Worm (Caenorhabditis elegans) whole organism, late embryonic: ENCODE results near the gene rab-6.1.
A peak's percentile ranks its signal among the peaks of the same experiment; 100 is the strongest.
"Not testable (repeated sequence)": the region's sequence is repeated elsewhere in the genome, so short reads cannot be mapped to it uniquely, and the experiment has no call there.

Experiments
- C08G9.2 ChIP-seq: sonication (generic microtip); optimal IDR thresholded peaks from 2 replicates; lab custom pipeline; 2016; ENCODE audit warnings: mild to moderate bottlenecking, missing genetic modification characterization, moderate library complexity, missing compliant biosample characterization
- C38D4.7 ChIP-seq: fragments of 200-800 bp; sonication (Bioruptor generic); optimal IDR thresholded peaks from 2 replicates; lab custom pipeline; 2018; ENCODE audit warnings: mild to moderate bottlenecking, missing genetic modification characterization, moderate library complexity, missing compliant biosample characterization
- K02D7.2 ChIP-seq: sonication (generic microtip); optimal IDR thresholded peaks from 2 replicates; lab custom pipeline; 2017; ENCODE audit warnings: mild to moderate bottlenecking, missing genetic modification characterization, missing compliant biosample characterization
- K09A11.1 ChIP-seq: sonication (generic microtip); optimal IDR thresholded peaks from 2 replicates; lab custom pipeline; 2017; ENCODE audit warnings: antibody characterized with exemption, mild to moderate bottlenecking, missing genetic modification characterization, missing compliant biosample characterization; ENCODE audit not compliant: insufficient read depth
- Y22D7AL.16 ChIP-seq: sonication (generic microtip); optimal IDR thresholded peaks from 2 replicates; lab custom pipeline; 2016; ENCODE audit warnings: missing genetic modification characterization, missing compliant biosample characterization
- ahr-1 ChIP-seq: sonication (generic microtip); optimal IDR thresholded peaks from 2 replicates; lab custom pipeline; 2016; ENCODE audit warnings: missing genetic modification characterization, missing compliant biosample characterization
- ceh-14 ChIP-seq: sonication (generic microtip); optimal IDR thresholded peaks from 2 replicates; lab custom pipeline; 2016; ENCODE audit warnings: missing genotype, missing genetic modification characterization, missing compliant biosample characterization
- ceh-18 ChIP-seq: sonication (generic microtip); optimal IDR thresholded peaks from 2 replicates; lab custom pipeline; 2016; ENCODE audit warnings: missing genetic modification characterization, missing compliant biosample characterization
- ceh-2 ChIP-seq: sonication (generic microtip); optimal IDR thresholded peaks from 2 replicates; lab custom pipeline; 2016; ENCODE audit warnings: missing genotype, missing genetic modification characterization, missing compliant biosample characterization
- ceh-24 ChIP-seq: sonication (generic microtip); optimal IDR thresholded peaks from 2 replicates; lab custom pipeline; 2016; ENCODE audit warnings: mild to moderate bottlenecking, missing genetic modification characterization, missing compliant biosample characterization
- ceh-30 ChIP-seq: fragments of 150-350 bp; optimal IDR thresholded peaks from 2 replicates; lab custom pipeline; 2014; ENCODE audit warnings: missing biosample characterization, missing genetic modification characterization
- ceh-31 ChIP-seq: sonication (generic microtip); optimal IDR thresholded peaks from 2 replicates; lab custom pipeline; 2016; ENCODE audit warnings: missing genetic modification characterization, missing compliant biosample characterization
- ceh-34 ChIP-seq: sonication (generic microtip); optimal IDR thresholded peaks from 2 replicates; lab custom pipeline; 2016; ENCODE audit warnings: mild to moderate bottlenecking, missing genetic modification characterization, missing compliant biosample characterization
- ceh-45 ChIP-seq: fragments of 200-800 bp; sonication (Bioruptor generic); IDR thresholded peaks from 2 replicates; pipeline ENCODE4 v1.3.6; 2022; ENCODE audit warnings: missing genetic modification reagents, missing genetic modification characterization, missing compliant biosample characterization
- ceh-48 ChIP-seq: sonication (generic microtip); optimal IDR thresholded peaks from 2 replicates; lab custom pipeline; 2016; ENCODE audit warnings: missing genetic modification characterization, inconsistent platforms, missing compliant biosample characterization
- ceh-9 ChIP-seq: sonication (generic microtip); optimal IDR thresholded peaks from 2 replicates; lab custom pipeline; 2016; ENCODE audit warnings: mild to moderate bottlenecking, missing genetic modification characterization, inconsistent platforms, missing compliant biosample characterization
- dmd-4 ChIP-seq: sonication (generic microtip); optimal IDR thresholded peaks from 2 replicates; lab custom pipeline; 2016; ENCODE audit warnings: borderline replicate concordance, missing genetic modification characterization, missing compliant biosample characterization
- elt-2 ChIP-seq: sonication (generic microtip); optimal IDR thresholded peaks from 2 replicates; lab custom pipeline; 2016; ENCODE audit warnings: missing genetic modification reagents, missing genetic modification characterization, missing compliant biosample characterization
- elt-4 ChIP-seq: sonication (generic microtip); optimal IDR thresholded peaks from 2 replicates; lab custom pipeline; 2016; ENCODE audit warnings: missing genetic modification characterization, missing compliant biosample characterization
- ets-4 ChIP-seq: sonication (generic microtip); optimal IDR thresholded peaks from 2 replicates; lab custom pipeline; 2016; ENCODE audit warnings: missing genetic modification characterization, missing compliant biosample characterization
- eyg-1 ChIP-seq: sonication (generic microtip); optimal IDR thresholded peaks from 2 replicates; lab custom pipeline; 2016; ENCODE audit warnings: missing genotype, missing genetic modification characterization, missing compliant biosample characterization
- fax-1 ChIP-seq: sonication (generic microtip); optimal IDR thresholded peaks from 2 replicates; lab custom pipeline; 2016; ENCODE audit warnings: missing genotype, missing genetic modification characterization, missing compliant biosample characterization
- fkh-10 ChIP-seq: fragments of 150-350 bp; optimal IDR thresholded peaks from 2 replicates; lab custom pipeline; 2014; ENCODE audit warnings: missing biosample characterization, missing genetic modification reagents, missing genetic modification characterization
- hlh-15 ChIP-seq: sonication (generic microtip); optimal IDR thresholded peaks from 2 replicates; lab custom pipeline; 2016; ENCODE audit warnings: missing genetic modification characterization, missing compliant biosample characterization
- lim-6 ChIP-seq: sonication (generic microtip); optimal IDR thresholded peaks from 2 replicates; lab custom pipeline; 2016; ENCODE audit warnings: missing genetic modification characterization, missing compliant biosample characterization
- lin-11 ChIP-seq: fragments of 200-800 bp; sonication (Bioruptor generic); optimal IDR thresholded peaks from 2 replicates; lab custom pipeline; 2018; ENCODE audit warnings: mild to moderate bottlenecking, missing genetic modification characterization, missing compliant biosample characterization
- madf-2 ChIP-seq: sonication (generic microtip); optimal IDR thresholded peaks from 2 replicates; lab custom pipeline; 2017; ENCODE audit warnings: missing genetic modification characterization, missing compliant biosample characterization
- mec-3 ChIP-seq: sonication (generic microtip); optimal IDR thresholded peaks from 2 replicates; lab custom pipeline; 2016; ENCODE audit warnings: borderline replicate concordance, missing genetic modification characterization, missing compliant biosample characterization
- nfya-1 ChIP-seq: sonication (generic microtip); optimal IDR thresholded peaks from 2 replicates; lab custom pipeline; 2017; ENCODE audit warnings: missing genetic modification characterization, mild to moderate bottlenecking, missing compliant biosample characterization, antibody characterized with exemption, moderate library complexity
- nhr-11 ChIP-seq: fragments of 150-350 bp; optimal IDR thresholded peaks from 2 replicates; lab custom pipeline; 2014; ENCODE audit warnings: missing biosample characterization, missing genetic modification characterization
- npax-4 ChIP-seq: sonication (generic microtip); optimal IDR thresholded peaks from 2 replicates; lab custom pipeline; 2016; ENCODE audit warnings: missing genetic modification characterization, missing compliant biosample characterization
- pag-3 ChIP-seq: sonication (generic microtip); optimal IDR thresholded peaks from 2 replicates; lab custom pipeline; 2016; ENCODE audit warnings: missing compliant biosample characterization, missing genetic modification characterization, borderline replicate concordance
- pat-9 ChIP-seq: fragments of 200-800 bp; sonication (Bioruptor generic); optimal IDR thresholded peaks from 2 replicates; lab custom pipeline; 2018; ENCODE audit warnings: mild to moderate bottlenecking, missing genetic modification characterization, moderate library complexity, missing compliant biosample characterization
- pax-1 ChIP-seq: fragments of 150-350 bp; optimal IDR thresholded peaks from 2 replicates; lab custom pipeline; 2014; ENCODE audit warnings: missing biosample characterization, missing genetic modification characterization
- pha-2 ChIP-seq: sonication (generic microtip); optimal IDR thresholded peaks from 2 replicates; lab custom pipeline; 2017; ENCODE audit warnings: mild to moderate bottlenecking, missing genetic modification characterization, missing compliant biosample characterization
- pqm-1 ChIP-seq: sonication (generic microtip); optimal IDR thresholded peaks from 2 replicates; lab custom pipeline; 2016; ENCODE audit warnings: missing genetic modification characterization, missing compliant biosample characterization
- pros-1 ChIP-seq: fragments of 150-350 bp; optimal IDR thresholded peaks from 2 replicates; lab custom pipeline; 2014; ENCODE audit warnings: missing biosample characterization, missing genetic modification reagents, missing genetic modification characterization
- ref-2 ChIP-seq: sonication (generic microtip); optimal IDR thresholded peaks from 2 replicates; lab custom pipeline; 2016; ENCODE audit warnings: missing genetic modification characterization, missing compliant biosample characterization
- rnt-1 ChIP-seq: sonication (generic microtip); optimal IDR thresholded peaks from 2 replicates; lab custom pipeline; 2016; ENCODE audit warnings: missing genetic modification characterization, missing compliant biosample characterization
- sdc-2 ChIP-seq: sonication (generic microtip); optimal IDR thresholded peaks from 2 replicates; lab custom pipeline; 2016; ENCODE audit warnings: missing genotype, missing genetic modification characterization, missing compliant biosample characterization
- sox-2 ChIP-seq: fragments of 200-800 bp; sonication (Bioruptor generic); IDR thresholded peaks from 2 replicates; pipeline ENCODE4 v1.3.6; 2022; ENCODE audit warnings: missing genetic modification reagents, missing genetic modification characterization, missing compliant biosample characterization
- syd-9 ChIP-seq: sonication (generic microtip); optimal IDR thresholded peaks from 2 replicates; lab custom pipeline; 2016; ENCODE audit warnings: mild to moderate bottlenecking, missing genetic modification characterization, moderate library complexity, missing compliant biosample characterization
- tbx-7 ChIP-seq: sonication (generic microtip); optimal IDR thresholded peaks from 2 replicates; lab custom pipeline; 2016; ENCODE audit warnings: missing genotype, missing genetic modification characterization, missing compliant biosample characterization
- unc-42 ChIP-seq: sonication (generic microtip); optimal IDR thresholded peaks from 2 replicates; lab custom pipeline; 2016; ENCODE audit warnings: missing genotype, missing genetic modification characterization, missing compliant biosample characterization
- unc-55 ChIP-seq: sonication (generic microtip); optimal IDR thresholded peaks from 2 replicates; lab custom pipeline; 2017; ENCODE audit warnings: missing biosample characterization, missing genetic modification reagents, missing genetic modification characterization
- ztf-16 ChIP-seq: sonication (generic microtip); optimal IDR thresholded peaks from 2 replicates; lab custom pipeline; 2017; ENCODE audit warnings: missing genetic modification characterization, missing compliant biosample characterization

rab-6.1 gene

ce11 chrIII:9005905-9006372 is at the start of gene rab-6.1:
Gene rab-6.1 (minus strand): TSS chrIII:9005955.
- not testable (repeated sequence) for TF ChIP-seq dmd-4, Y22D7AL.16, ceh-2 (tag; lab: Kevin White, UChicago)

ce11 chrIII:9054414-9055147 is 48.8 kb upstream of the rab-6.1 start, which contains the start of gene cls-2:
Gene cls-2 (plus strand): TSS chrIII:9055048.
- TF ChIP-seq C38D4.7 (GFP tag; lab: Kevin White, UChicago) (no peak), nfya-1 (tag; lab: Kevin White, UChicago) (no peak), unc-42 (tag; lab: Kevin White, UChicago) (peak; percentile 8), pag-3 (no peak), ceh-24 (tag; lab: Kevin White, UChicago) (no peak), hlh-15 (no peak)

ce11 chrIII:9053740-9054252 is 48.0 kb upstream of the rab-6.1 start, which contains the start of gene R107.5:
Gene R107.5 (minus strand): TSS chrIII:9053790.
- TF ChIP-seq C08G9.2 (peak; percentile 42), tbx-7 (tag; lab: Kevin White, UChicago) (no peak), pros-1 (tag; lab: Kevin White, UChicago) (peak; percentile 3), lim-6 (peak; percentile 44), syd-9 (tag; lab: Kevin White, UChicago) (peak; percentile 87), dmd-4 (tag; lab: Kevin White, UChicago) (no peak), eyg-1 (no peak), sdc-2 (tag; lab: Kevin White, UChicago) (peak; percentile 8), ceh-34 (tag; lab: Kevin White, UChicago) (peak; percentile 85), K02D7.2 (tag; lab: Kevin White, UChicago) (peak; percentile 15), ceh-9 (tag; lab: Kevin White, UChicago) (no peak), C38D4.7 (GFP tag; lab: Kevin White, UChicago) (no peak), K09A11.1 (tag; lab: Kevin White, UChicago) (peak; percentile 88), rnt-1 (tag; lab: Kevin White, UChicago) (peak; percentile 93), npax-4 (tag; lab: Kevin White, UChicago) (no peak), fax-1 (tag; lab: Kevin White, UChicago) (no peak), elt-2 (tag; lab: Kevin White, UChicago) (peak; percentile 29), ref-2 (peak; percentile 95), elt-4 (tag; lab: Kevin White, UChicago) (no peak), ceh-2 (tag; lab: Kevin White, UChicago) (peak; percentile 8), ceh-24 (tag; lab: Kevin White, UChicago) (no peak), nhr-11 (tag; lab: Kevin White, UChicago) (no peak), lin-11 (tag; lab: Kevin White, UChicago) (no peak), ceh-48 (peak; percentile 38), mec-3 (tag; lab: Kevin White, UChicago) (no peak), Y22D7AL.16 (tag; lab: Kevin White, UChicago) (no peak), madf-2 (peak; percentile 38), ets-4 (peak; percentile 45), ceh-31 (tag; lab: Kevin White, UChicago) (peak; percentile 93), ceh-30 (tag; lab: Kevin White, UChicago) (peak; percentile 91), pha-2 (tag; lab: Kevin White, UChicago) (peak; percentile 28), ceh-18 (tag; lab: Kevin White, UChicago) (peak; percentile 81), pat-9 (no peak), sox-2 (GFP tag; lab: Robert Waterston, UW) (peak; percentile 58), fkh-10 (GFP tag; lab: Kevin White, UChicago) (no peak), ahr-1 (tag; lab: Kevin White, UChicago) (no peak), pqm-1 (tag; lab: Kevin White, UChicago) (no peak), unc-55 (GFP tag; lab: Kevin White, UChicago) (peak; percentile 97), ceh-14 (tag; lab: Kevin White, UChicago) (peak; percentile 56), ztf-16 (tag; lab: Kevin White, UChicago) (peak; percentile 42), ceh-45 (GFP tag; lab: Robert Waterston, UW) (no peak), pax-1 (tag; lab: Kevin White, UChicago) (peak; percentile 97)
